Worm (Caenorhabditis elegans): Measurements from ENCODE around the gene srh-194.
"Not testable (repeated sequence)": the region's sequence is repeated elsewhere in the genome, so short reads cannot be mapped to it uniquely, and the experiment has no call there.

- TF ChIP-seq lsy-27 (tag; optimal IDR thresholded peaks at IDR 0.05; ENCODE audit: borderline replicate concordance, insufficient read depth); lir-1 (GFP tag; conservative IDR thresholded peaks at IDR 0.05); bed-1 (GFP tag; IDR thresholded peaks at IDR 0.05); die-1 (tag; optimal IDR thresholded peaks at IDR 0.05); Y67H2A.10 (GFP tag; conservative IDR thresholded peaks at IDR 0.05); sea-2 (GFP tag; IDR thresholded peaks at IDR 0.05); F52B5.7 (tag; optimal IDR thresholded peaks at IDR 0.05); mes-4 (tag; optimal IDR thresholded peaks at IDR 0.05); madf-8 (GFP tag; conservative IDR thresholded peaks at IDR 0.05); ekl-4 (GFP tag; IDR thresholded peaks at IDR 0.05); lin-35 (GFP tag; optimal IDR thresholded peaks at IDR 0.05): not testable (repeated sequence)
These were observed 11.6 kb downstream of the srh-194 start, which contains the start of gene srt-37 for ce11 chrV:4281699-4282098.
